Fruit fly (Drosophila melanogaster): Measurements from ENCODE around the gene Inx2.

The Inx2 gene

DNA sequence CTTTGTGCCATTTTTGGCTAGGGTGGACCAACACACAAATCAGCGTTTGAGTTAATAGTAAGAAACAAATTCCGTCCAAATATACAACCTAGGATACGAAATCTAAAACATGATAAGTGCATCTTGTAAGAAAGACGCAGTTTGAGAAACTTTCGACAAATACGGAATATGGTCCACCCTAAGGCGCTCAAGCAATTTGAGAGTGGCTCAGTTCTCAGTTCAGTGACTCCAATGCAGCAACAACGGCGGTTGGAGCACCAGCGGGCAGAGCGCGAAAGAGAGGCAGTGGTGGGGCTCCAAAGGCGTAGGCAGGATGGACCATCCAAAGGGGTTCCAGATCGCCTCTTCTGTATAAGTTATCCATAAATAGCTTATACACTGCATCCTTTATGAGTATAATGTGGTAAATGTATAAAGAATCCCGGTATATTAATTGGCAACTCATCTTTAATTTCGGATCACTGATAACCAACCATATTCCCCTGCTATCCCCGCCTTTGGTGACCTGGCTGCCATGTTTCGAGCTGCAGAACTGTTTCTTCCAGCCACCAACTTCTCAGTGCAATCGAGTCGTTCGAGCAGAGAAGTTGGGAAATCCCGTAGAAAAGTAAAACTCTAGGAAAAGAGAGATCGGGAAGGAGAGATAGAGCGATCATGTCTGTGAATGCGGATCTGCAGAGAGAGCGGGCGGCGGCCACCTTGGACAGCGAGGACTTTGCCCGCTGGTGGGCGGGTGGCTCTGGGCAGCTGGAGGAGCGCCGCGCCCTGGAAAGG, 28.9 kb upstream of the Inx2 start, which contains the start of gene CG4586 (continued):
- TF ChIP-seq tll (GFP tag; optimal IDR thresholded peaks at IDR 0.05), result no peak
- TF ChIP-seq sim (GFP tag; IDR thresholded peaks at IDR 0.05), result peak; percentile 92
- TF ChIP-seq CG12236 (GFP tag; optimal IDR thresholded peaks at IDR 0.05), result peak; percentile 92
- no peak for TF ChIP-seq Dip2 (GFP tag; IDR thresholded peaks at IDR 0.05)
- TF ChIP-seq CG15601 (tag; optimal IDR thresholded peaks at IDR 0.05), result peak; percentile 85
- TF ChIP-seq CG6854 (GFP tag; optimal IDR thresholded peaks at IDR 0.05), result peak; percentile 98
- TF ChIP-seq caup (GFP tag; optimal IDR thresholded peaks at IDR 0.05; ENCODE audit: severe bottlenecking), result peak; percentile 97
- peak; percentile 89 for TF ChIP-seq CG7372 (GFP tag; IDR thresholded peaks at IDR 0.05)
- peak; percentile 92 for TF ChIP-seq HLH3B (GFP tag; IDR thresholded peaks at IDR 0.05)
- peak; percentile 82 for TF ChIP-seq Taf1 (GFP tag; IDR thresholded peaks at IDR 0.05)
- TF ChIP-seq CG34376 (GFP tag; optimal IDR thresholded peaks at IDR 0.05), result peak; percentile 97
- peak; percentile 90 for TF ChIP-seq shn (GFP tag; optimal IDR thresholded peaks at IDR 0.05)
- TF ChIP-seq CG11398 (GFP tag; optimal IDR thresholded peaks at IDR 0.05), result peak; percentile 95
- peak; percentile 100 for TF ChIP-seq Med (GFP tag)
- peak; percentile 47 for TF ChIP-seq fd102C (GFP tag; optimal IDR thresholded peaks at IDR 0.05)
- TF ChIP-seq Deaf1 (tag; optimal IDR thresholded peaks at IDR 0.05), result peak; percentile 79
- TF ChIP-seq da (GFP tag; optimal IDR thresholded peaks at IDR 0.05), result peak; percentile 81
- peak; percentile 86 for TF ChIP-seq CG1602 (GFP tag; optimal IDR thresholded peaks at IDR 0.05)
- TF ChIP-seq z (GFP tag; IDR thresholded peaks at IDR 0.05), result peak; percentile 65; the same call in 1 of the 3 replicates
- peak; percentile 92 for TF ChIP-seq CG31365 (tag; optimal IDR thresholded peaks at IDR 0.05)
- TF ChIP-seq E2f2 (GFP tag; IDR thresholded peaks at IDR 0.05), result peak; percentile 76
- peak; percentile 92 for TF ChIP-seq chif (GFP tag; optimal IDR thresholded peaks at IDR 0.05)
- TF ChIP-seq repo (GFP tag; optimal IDR thresholded peaks at IDR 0.05), result peak; percentile 96
- no peak for TF ChIP-seq yki (optimal IDR thresholded peaks at IDR 0.05)
- TF ChIP-seq CG7786 (GFP tag; optimal IDR thresholded peaks at IDR 0.05), result peak; percentile 95
- peak; percentile 94 for TF ChIP-seq crc (GFP tag; optimal IDR thresholded peaks at IDR 0.05)
- TF ChIP-seq Max (GFP tag; optimal IDR thresholded peaks at IDR 0.05), result peak; percentile 95
- peak; percentile 95 for TF ChIP-seq MTF-1 (GFP tag; optimal IDR thresholded peaks at IDR 0.05; ENCODE audit: borderline replicate concordance)
- TF ChIP-seq dmrt99B (tag; optimal IDR thresholded peaks at IDR 0.05), result peak; percentile 95
- peak; percentile 99 for TF ChIP-seq CG12071 (GFP tag; optimal IDR thresholded peaks at IDR 0.05)
- TF ChIP-seq CG5953 (GFP tag; IDR thresholded peaks at IDR 0.05), result peak; percentile 94
- TF ChIP-seq Sox100B (GFP tag; optimal IDR thresholded peaks at IDR 0.05), result peak; percentile 87
- TF ChIP-seq MBD-R2 (GFP tag; IDR thresholded peaks at IDR 0.05), result peak; percentile 90
- peak; percentile 92 for TF ChIP-seq CG1792 (GFP tag; optimal IDR thresholded peaks at IDR 0.05)
- peak; percentile 97 for TF ChIP-seq HmgZ (tag; optimal IDR thresholded peaks at IDR 0.05)
- peak; percentile 93 for TF ChIP-seq wdn (GFP tag; IDR thresholded peaks at IDR 0.05)
- peak; percentile 91 for TF ChIP-seq row (GFP tag; IDR thresholded peaks at IDR 0.05)
- peak; percentile 94 for TF ChIP-seq CG17385 (GFP tag; optimal IDR thresholded peaks at IDR 0.05)
- peak; percentile 93 for TF ChIP-seq CG11723 (GFP tag; optimal IDR thresholded peaks at IDR 0.05)
- TF ChIP-seq Dfd (GFP tag; optimal IDR thresholded peaks at IDR 0.05), result no peak
- peak; percentile 92 for TF ChIP-seq Blimp-1 (GFP tag; optimal IDR thresholded peaks at IDR 0.05)
- TF ChIP-seq Hey (tag; optimal IDR thresholded peaks at IDR 0.05), result peak; percentile 85
- TF ChIP-seq dimm (GFP tag; IDR thresholded peaks at IDR 0.05), result peak; percentile 80
- no peak for TF ChIP-seq CG13287 (GFP tag; IDR thresholded peaks at IDR 0.05; ENCODE audit: partially characterized antibody)
- peak; percentile 87 for TF ChIP-seq CG13123 (GFP tag; optimal IDR thresholded peaks at IDR 0.05)
- peak; percentile 91 for TF ChIP-seq CG6689 (GFP tag; IDR thresholded peaks at IDR 0.05)
- peak; percentile 92 for TF ChIP-seq CG10366 (GFP tag; IDR thresholded peaks at IDR 0.05)
- TF ChIP-seq YL-1 (GFP tag; optimal IDR thresholded peaks at IDR 0.05), result peak; percentile 78
- peak; percentile 84; the same call in 1 of the 2 replicates for TF ChIP-seq CG43689 (GFP tag; IDR thresholded peaks at IDR 0.05)
- TF ChIP-seq Ets97D (GFP tag; optimal IDR thresholded peaks at IDR 0.05), result peak; percentile 82
